Worm (Caenorhabditis elegans) whole organism, early embryonic: Measurements from ENCODE around the gene mif-2.

ENCODE experiments used
- F13C5.2 ChIP-seq: sonication (generic microtip); optimal IDR thresholded peaks from 2 replicates; lab custom pipeline; 2017; ENCODE audit warnings: mild to moderate bottlenecking, missing genetic modification characterization, inconsistent platforms, missing compliant biosample characterization
- aly-1 ChIP-seq: sonication (generic microtip); optimal IDR thresholded peaks from 2 replicates; lab custom pipeline; 2016; ENCODE audit warnings: missing genetic modification characterization, missing compliant biosample characterization
- ama-1 ChIP-seq: fragments of 150-350 bp; optimal IDR thresholded peaks from 2 replicates; lab custom pipeline; 2014
- flt-1 ChIP-seq: fragments of 200-800 bp; sonication (Bioruptor generic); IDR thresholded peaks from 2 replicates; pipeline ENCODE4 v1.3.6; 2022; ENCODE audit warnings: missing genetic modification characterization, missing compliant biosample characterization
- hmbx-1 ChIP-seq: sonication (generic microtip); optimal IDR thresholded peaks from 2 replicates; lab custom pipeline; 2016; ENCODE audit warnings: mild to moderate bottlenecking, missing genetic modification characterization, missing compliant biosample characterization
- hmg-4 ChIP-seq: fragments of 200-800 bp; sonication (Bioruptor generic); optimal IDR thresholded peaks from 2 replicates; lab custom pipeline; 2018; ENCODE audit warnings: mild to moderate bottlenecking, missing genetic modification characterization, missing compliant biosample characterization
- hnd-1 ChIP-seq: sonication (generic microtip); optimal IDR thresholded peaks from 2 replicates; lab custom pipeline; 2016; ENCODE audit warnings: missing genetic modification characterization, missing compliant biosample characterization
- scrt-1 ChIP-seq: fragments of 200-800 bp; sonication (Bioruptor generic); IDR thresholded peaks from 2 replicates; pipeline ENCODE4 v1.3.6; 2022; ENCODE audit warnings: missing genetic modification characterization, missing compliant biosample characterization
- tbx-37 ChIP-seq: fragments of 200-800 bp; sonication (Bioruptor generic); conservative IDR thresholded peaks from 2 replicates; pipeline ENCODE4 v1.3.6; 2022; ENCODE audit warnings: missing genetic modification reagents, missing genetic modification characterization, missing compliant biosample characterization

DNA sequence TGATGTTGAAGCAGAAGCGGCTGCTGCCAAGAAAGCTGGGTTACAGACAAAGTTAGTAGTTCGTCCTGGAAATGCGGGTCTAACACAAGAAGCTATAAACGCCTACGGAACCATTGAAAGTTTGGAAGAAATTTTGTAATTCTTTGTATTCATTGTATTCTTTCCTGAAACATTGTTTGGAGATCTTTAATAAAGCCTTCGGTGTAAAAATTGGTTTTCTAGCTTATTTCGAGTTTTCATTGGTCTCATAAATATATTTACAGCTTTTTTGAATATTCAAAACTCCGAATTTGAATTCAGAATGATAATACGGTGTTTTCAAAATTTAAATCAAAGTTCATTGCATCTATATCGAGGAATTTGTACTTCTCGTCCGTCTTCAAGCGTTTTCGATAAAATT lies 43.4 kb downstream of the mif-2 start, which contains the start of gene F58H1.8:
- TF ChIP-seq hnd-1 (tag; lab: Kevin White, UChicago) (no peak), ama-1 (lab: Kevin White, UChicago) (no peak), hmg-4 (GFP tag; lab: Kevin White, UChicago) (no peak), tbx-37 (GFP tag; lab: Robert Waterston, UW) (no peak), scrt-1 (GFP tag; lab: Robert Waterston, UW) (no peak), F13C5.2 (no peak), hmbx-1 (tag; lab: Kevin White, UChicago) (no peak), flt-1 (GFP tag; lab: Robert Waterston, UW) (no peak), aly-1 (tag; lab: Kevin White, UChicago) (no peak)
